Worm (Caenorhabditis elegans): ENCODE measurements around the gene F15B9.10.

- TF ChIP-seq cog-1 (tag; optimal IDR thresholded peaks at IDR 0.05): no peak
- no peak for TF ChIP-seq ztf-23 (GFP tag; IDR thresholded peaks at IDR 0.05)
- no peak for TF ChIP-seq med-1 (GFP tag; optimal IDR thresholded peaks at IDR 0.05; ENCODE audit: insufficient read depth)
- TF ChIP-seq tab-1 (GFP tag; IDR thresholded peaks at IDR 0.05): no peak
- TF ChIP-seq flt-1 (GFP tag; IDR thresholded peaks at IDR 0.05): no peak
- TF ChIP-seq T22C8.4 (GFP tag; IDR thresholded peaks at IDR 0.05): no peak
Measured at ce11 chrV:13022265-13022664, 13.5 kb upstream of the F15B9.10 start.
